Fruit fly (Drosophila melanogaster): Measurements from ENCODE around the gene Jarid2.

- TF ChIP-seq EcR (GFP tag; optimal IDR thresholded peaks at IDR 0.05), result no peak
- TF ChIP-seq CG8478 (optimal IDR thresholded peaks at IDR 0.05), result no peak
Observed at dm6 chr3L:9506421-9506820, 29.6 kb downstream of the Jarid2 start.
